Fruit fly (Drosophila melanogaster) whole organism, embryonic: ENCODE data around the gene dtn.
A peak's percentile ranks its signal among the peaks of the same experiment; 100 is the strongest.

Experiments
- Adf1 ChIP-seq: fragments of 200-800 bp; sonication (Bioruptor generic); IDR thresholded peaks from 2 replicates; pipeline ENCODE4 v1.3.6; 2022; ENCODE audit warnings: missing biosample characterization, missing genetic modification characterization
- Aef1 ChIP-seq: fragments of 200-800 bp; sonication (Bioruptor generic); IDR thresholded peaks from 3 replicates; pipeline ENCODE4 v1.3.6; 2022; ENCODE audit warnings: missing biosample characterization, missing genetic modification characterization
- B-H1 ChIP-seq: fragments of 200-800 bp; sonication (Bioruptor generic); IDR thresholded peaks from 3 replicates; pipeline ENCODE4 v1.3.6; 2022; ENCODE audit warnings: missing biosample characterization, missing genetic modification characterization
- Bgb ChIP-seq: fragments of 200-800 bp; sonication (Bioruptor generic); IDR thresholded peaks from 2 replicates; pipeline ENCODE4 v1.3.6; 2022; ENCODE audit warnings: missing biosample characterization, missing genetic modification characterization; ENCODE audit not compliant: partially characterized antibody
- CG13775 ChIP-seq: fragments of 200-800 bp; sonication (Bioruptor generic); optimal IDR thresholded peaks from 3 replicates; lab custom pipeline; 2017; ENCODE audit warnings: missing biosample characterization, mild to moderate bottlenecking, missing genetic modification characterization
- CG13894 ChIP-seq: fragments of 200-800 bp; sonication (Bioruptor generic); optimal IDR thresholded peaks from 3 replicates; lab custom pipeline; 2018; ENCODE audit warnings: missing biosample characterization, mild to moderate bottlenecking, missing genetic modification characterization, moderate library complexity
- CG15269 ChIP-seq: fragments of 200-800 bp; sonication (Bioruptor generic); optimal IDR thresholded peaks from 2 replicates; lab custom pipeline; 2018; ENCODE audit warnings: missing biosample characterization, mild to moderate bottlenecking, missing genetic modification characterization, moderate library complexity
- CG17359 ChIP-seq: fragments of 200-800 bp; sonication (Bioruptor generic); optimal IDR thresholded peaks from 3 replicates; lab custom pipeline; 2018; ENCODE audit warnings: missing biosample characterization, mild to moderate bottlenecking, missing genetic modification characterization, moderate library complexity
- CG31365 ChIP-seq: fragments of 200-800 bp; sonication (Bioruptor generic); optimal IDR thresholded peaks from 2 replicates; lab custom pipeline; 2018; ENCODE audit warnings: missing biosample characterization, mild to moderate bottlenecking, missing genetic modification characterization
- CG3163 ChIP-seq: fragments of 200-800 bp; sonication (Bioruptor generic); optimal IDR thresholded peaks from 3 replicates; lab custom pipeline; 2016; ENCODE audit warnings: missing biosample characterization, missing genetic modification characterization
- CG3281 ChIP-seq: fragments of 200-800 bp; sonication (Bioruptor generic); optimal IDR thresholded peaks from 3 replicates; lab custom pipeline; 2017; ENCODE audit warnings: missing biosample characterization, mild to moderate bottlenecking, missing genetic modification characterization
- CG3838 ChIP-seq: fragments of 200-800 bp; sonication (Bioruptor generic); optimal IDR thresholded peaks from 3 replicates; lab custom pipeline; 2016; ENCODE audit warnings: missing biosample characterization, missing genetic modification characterization
- CG3847 ChIP-seq: fragments of 200-800 bp; sonication (Bioruptor generic); IDR thresholded peaks from 2 replicates; pipeline ENCODE4 v1.3.6; 2022; ENCODE audit warnings: missing biosample characterization, missing genetic modification characterization
- CG4282 ChIP-seq: fragments of 200-800 bp; sonication (Bioruptor generic); optimal IDR thresholded peaks from 2 replicates; lab custom pipeline; 2016; ENCODE audit warnings: missing biosample characterization, missing genetic modification characterization
- CG4404 ChIP-seq: fragments of 200-800 bp; sonication (Bioruptor generic); IDR thresholded peaks from 2 replicates; pipeline ENCODE4 v1.3.6; 2022; ENCODE audit warnings: missing biosample characterization, missing genetic modification characterization
- CG6689 ChIP-seq: fragments of 200-800 bp; sonication (Bioruptor generic); IDR thresholded peaks from 2 replicates; pipeline ENCODE4 v1.3.6; 2022; ENCODE audit warnings: missing biosample characterization, missing genetic modification characterization
- CG6813 ChIP-seq: fragments of 200-800 bp; sonication (Bioruptor generic); optimal IDR thresholded peaks from 2 replicates; lab custom pipeline; 2017; ENCODE audit warnings: missing biosample characterization, missing genetic modification characterization, mild to moderate bottlenecking, moderate library complexity, missing genetic modification reagents
- CG7556 ChIP-seq: fragments of 200-800 bp; sonication (Bioruptor generic); optimal IDR thresholded peaks from 2 replicates; lab custom pipeline; 2017; ENCODE audit warnings: missing biosample characterization, mild to moderate bottlenecking, missing genetic modification characterization
- CG9609 ChIP-seq: fragments of 200-800 bp; sonication (Bioruptor generic); optimal IDR thresholded peaks from 3 replicates; lab custom pipeline; 2016; ENCODE audit warnings: missing biosample characterization, missing genetic modification characterization
- CG9817 ChIP-seq: fragments of 200-800 bp; sonication (Bioruptor generic); optimal IDR thresholded peaks from 2 replicates; lab custom pipeline; 2018; ENCODE audit warnings: missing biosample characterization, mild to moderate bottlenecking, missing genetic modification characterization, moderate library complexity
- Chrac-16 ChIP-seq: fragments of 200-800 bp; sonication (Bioruptor generic); optimal IDR thresholded peaks from 3 replicates; lab custom pipeline; 2016; ENCODE audit warnings: missing biosample characterization, missing genetic modification characterization
- CrebB ChIP-seq: fragments of 200-800 bp; sonication (Bioruptor generic); optimal IDR thresholded peaks from 3 replicates; lab custom pipeline; 2018; ENCODE audit warnings: missing biosample characterization, mild to moderate bottlenecking, missing genetic modification characterization
- Drgx ChIP-seq: fragments of 200-800 bp; sonication (Bioruptor generic); IDR thresholded peaks from 2 replicates; pipeline ENCODE4 v1.3.6; 2022; ENCODE audit warnings: missing biosample characterization, missing genetic modification characterization
- Gug ChIP-seq: fragments of 200-800 bp; sonication (Bioruptor generic); IDR thresholded peaks from 4 replicates; pipeline ENCODE4 v1.3.6; 2022; ENCODE audit warnings: missing biosample characterization, missing genetic modification characterization
- H15 ChIP-seq: fragments of 200-800 bp; sonication (Bioruptor generic); IDR thresholded peaks from 3 replicates; pipeline ENCODE4 v1.3.6; 2022; ENCODE audit warnings: missing biosample characterization, missing genetic modification characterization
- HHEX ChIP-seq: fragments of 200-800 bp; sonication (Bioruptor generic); optimal IDR thresholded peaks from 3 replicates; lab custom pipeline; 2017; ENCODE audit warnings: missing biosample characterization, mild to moderate bottlenecking, missing genetic modification characterization, missing genetic modification reagents
- HLH3B ChIP-seq: fragments of 200-800 bp; sonication (Bioruptor generic); IDR thresholded peaks from 2 replicates; pipeline ENCODE4 v1.3.6; 2022; ENCODE audit warnings: missing biosample characterization, missing genetic modification characterization
- Hr51 ChIP-seq, 2 experiments: fragments of 200-800 bp; sonication (Bioruptor generic); optimal IDR thresholded peaks; 2 replicates in 1 of 2; 3 replicates in 1 of 2; lab custom pipeline; 2016 to 2018; ENCODE audit warnings: missing biosample characterization in 2 of 2, missing genetic modification characterization in 2 of 2, mild to moderate bottlenecking in 1 of 2, moderate library complexity in 1 of 2
- Hr78 ChIP-seq, 2 experiments: fragments of 200-800 bp in 1 of 2; fragments of >200 bp in 1 of 2; sonication (Bioruptor generic) in 1 of 2; optimal IDR thresholded peaks; 2 replicates each; lab custom pipeline; 2017 to 2019; ENCODE audit warnings: missing biosample characterization in 2 of 2, missing genetic modification characterization in 2 of 2, mild to moderate bottlenecking in 1 of 2, moderate library complexity in 1 of 2
- Hsf ChIP-seq: fragments of 200-800 bp; sonication (Bioruptor generic); optimal IDR thresholded peaks from 3 replicates; lab custom pipeline; 2016; ENCODE audit warnings: missing biosample characterization, missing genetic modification characterization
- Med ChIP-seq: fragments of 200-800 bp; sonication (Bioruptor generic); peaks from one replicate; lab custom pipeline; 2016; ENCODE audit warnings: missing biosample characterization, missing genetic modification characterization, mild to moderate bottlenecking, inconsistent platforms, moderate library complexity
- Mrtf ChIP-seq: fragments of 200-800 bp; sonication (Bioruptor generic); IDR thresholded peaks from 3 replicates; pipeline ENCODE4 v1.3.6; 2022; ENCODE audit warnings: missing biosample characterization, missing genetic modification characterization
- NC2β ChIP-seq: fragments of 200-800 bp; sonication (Bioruptor generic); optimal IDR thresholded peaks from 2 replicates; lab custom pipeline; 2016; ENCODE audit warnings: missing biosample characterization, missing genetic modification characterization
- Rx ChIP-seq: fragments of 200-800 bp; sonication (Bioruptor generic); IDR thresholded peaks from 2 replicates; pipeline ENCODE4 v1.3.6; 2022; ENCODE audit warnings: missing biosample characterization, missing genetic modification characterization
- Side ChIP-seq: fragments of 200-800 bp; sonication (Bioruptor generic); optimal IDR thresholded peaks from 2 replicates; lab custom pipeline; 2016; ENCODE audit warnings: missing biosample characterization, missing genetic modification characterization
- Taf1 ChIP-seq: fragments of 200-800 bp; sonication (Bioruptor generic); IDR thresholded peaks from 2 replicates; pipeline ENCODE4 v1.3.6; 2022; ENCODE audit warnings: missing biosample characterization, missing genetic modification characterization
- Xbp1 ChIP-seq: fragments of 200-800 bp; sonication (Bioruptor generic); optimal IDR thresholded peaks from 3 replicates; lab custom pipeline; 2016; ENCODE audit warnings: missing biosample characterization, mild to moderate bottlenecking, missing genetic modification characterization
- bab2 ChIP-seq: fragments of 200-800 bp; sonication (Bioruptor generic); optimal IDR thresholded peaks from 2 replicates; lab custom pipeline; 2016; ENCODE audit warnings: missing biosample characterization, missing genetic modification characterization
- ci ChIP-seq: fragments of 200-800 bp; sonication (Bioruptor generic); IDR thresholded peaks from 3 replicates; pipeline ENCODE4 v1.3.6; 2022; ENCODE audit warnings: missing biosample characterization, missing genetic modification characterization
- crp ChIP-seq, 2 experiments: fragments of 200-800 bp; sonication (Bioruptor generic); optimal IDR thresholded peaks; 2 replicates in 1 of 2; 3 replicates in 1 of 2; lab custom pipeline; 2017; ENCODE audit warnings: missing biosample characterization in 2 of 2, missing genetic modification characterization in 2 of 2, mild to moderate bottlenecking in 1 of 2, moderate library complexity in 1 of 2
- eve ChIP-seq, 2 experiments: fragments of >200 bp; optimal IDR thresholded peaks; 2 replicates each; lab custom pipeline; 2017; ENCODE audit warnings: missing biosample characterization in 2 of 2, missing genetic modification characterization in 2 of 2
- gro ChIP-seq: fragments of 200-800 bp; sonication (Bioruptor generic); optimal IDR thresholded peaks from 2 replicates; lab custom pipeline; 2016; ENCODE audit warnings: missing biosample characterization, missing genetic modification characterization
- her ChIP-seq: fragments of 200-800 bp; sonication (Bioruptor generic); optimal IDR thresholded peaks from 2 replicates; lab custom pipeline; 2016; ENCODE audit warnings: missing biosample characterization, missing genetic modification characterization
- mam ChIP-seq: fragments of 200-800 bp; sonication (Bioruptor generic); optimal IDR thresholded peaks from 3 replicates; lab custom pipeline; 2016; ENCODE audit warnings: missing biosample characterization, missing genetic modification characterization
- otp ChIP-seq: fragments of 200-800 bp; sonication (Bioruptor generic); IDR thresholded peaks from 3 replicates; pipeline ENCODE4, ENCODE4 v1.3.6; 2022; ENCODE audit warnings: missing biosample characterization, missing genetic modification characterization
- p53 ChIP-seq: fragments of 200-800 bp; sonication (Bioruptor generic); optimal IDR thresholded peaks from 2 replicates; lab custom pipeline; 2016; ENCODE audit warnings: missing biosample characterization, missing genetic modification characterization
- peb ChIP-seq: fragments of 200-800 bp; sonication (Bioruptor generic); IDR thresholded peaks from 2 replicates; pipeline ENCODE4 v1.3.6; 2022; ENCODE audit warnings: missing biosample characterization, missing genetic modification characterization
- sob ChIP-seq: fragments of 200-800 bp; sonication (Bioruptor generic); IDR thresholded peaks from 2 replicates; pipeline ENCODE4 v1.3.6; 2022; ENCODE audit warnings: missing biosample characterization, missing genetic modification characterization
- toy ChIP-seq: fragments of 200-800 bp; sonication (Bioruptor generic); IDR thresholded peaks from 2 replicates; pipeline ENCODE4 v1.3.6; 2022; ENCODE audit warnings: missing biosample characterization, missing genetic modification characterization
- ttk ChIP-seq: fragments of 200-800 bp; sonication (Bioruptor generic); IDR thresholded peaks from 2 replicates; pipeline ENCODE4 v2.1.2; 2022; ENCODE audit warnings: missing biosample characterization, missing genetic modification characterization
- vvl ChIP-seq: fragments of 200-800 bp; sonication (Bioruptor generic); IDR thresholded peaks from 2 replicates; pipeline ENCODE4 v1.3.6; 2022; ENCODE audit warnings: missing biosample characterization, missing genetic modification characterization

Gene dtn

dm6 chrX:6179428-6179827, 46.0 kb upstream of the dtn start (continued):
- peak; percentile 6 for TF ChIP-seq Side (GFP tag; lab: Kevin White, UChicago)
- TF ChIP-seq CG6689 (GFP tag; lab: Robert Waterston, UW) = peak; percentile 38; the same call in 1 of the 2 replicates
- peak; percentile 59 for TF ChIP-seq mam (GFP tag; lab: Kevin White, UChicago)
- no peak for TF ChIP-seq CrebB (tag; lab: Kevin White, UChicago)
- TF ChIP-seq otp (GFP tag; lab: Robert Waterston, UW) = no peak
- TF ChIP-seq CG13894 = peak; percentile 31
- TF ChIP-seq CG6813 (GFP tag; lab: Kevin White, UChicago) = peak; percentile 1
- TF ChIP-seq Drgx (GFP tag; lab: Robert Waterston, UW) = peak; percentile 57
- TF ChIP-seq eve (GFP tag; optimal IDR thresholded peaks at IDR 0.05; lab: Kevin White, UChicago) = peak in 1 of 2 experiments; percentile 9
- no peak for TF ChIP-seq peb (GFP tag; lab: Robert Waterston, UW)
- peak; percentile 15 for TF ChIP-seq CG13775 (GFP tag; lab: Kevin White, UChicago)
- TF ChIP-seq CG3838 (GFP tag; lab: Kevin White, UChicago) = no peak
- peak; percentile 27 for TF ChIP-seq gro (GFP tag; lab: Kevin White, UChicago)
- TF ChIP-seq CG15269 (tag; lab: Kevin White, UChicago) = peak; percentile 42
- no peak for TF ChIP-seq CG4404 (GFP tag; lab: Robert Waterston, UW)
- TF ChIP-seq NC2β (GFP tag; lab: Kevin White, UChicago) = no peak
- TF ChIP-seq Hr51 (GFP tag; optimal IDR thresholded peaks at IDR 0.05; lab: Kevin White, UChicago) = peak in 1 of 2 experiments; percentile 34
- TF ChIP-seq Med = peak; percentile 88
- TF ChIP-seq vvl (GFP tag; lab: Robert Waterston, UW) = peak; percentile 74
- TF ChIP-seq p53 (GFP tag; lab: Kevin White, UChicago) = peak; percentile 26
- TF ChIP-seq CG3847 (GFP tag; lab: Robert Waterston, UW) = peak; percentile 37; the same call in 1 of the 2 replicates
- 0 out of 3 replicates have a peak, but pooled peaks have one; percentile 39 for TF ChIP-seq Mrtf (GFP tag; lab: Robert Waterston, UW)
- TF ChIP-seq HLH3B = peak; percentile 59
- TF ChIP-seq sob = peak; percentile 41; the same call in 1 of the 2 replicates
- TF ChIP-seq CG3281 = peak; percentile 44
- peak; percentile 36; the same call in 1 of the 2 replicates for TF ChIP-seq ttk (GFP tag; lab: Robert Waterston, UW)
- TF ChIP-seq CG9817 = peak; percentile 13
- peak; percentile 56 for TF ChIP-seq B-H1
- peak; percentile 9 for TF ChIP-seq Chrac-16 (GFP tag; lab: Kevin White, UChicago)
- TF ChIP-seq her (GFP tag; lab: Kevin White, UChicago) = no peak
- peak; percentile 66 for TF ChIP-seq Rx
- peak; percentile 11; the same call in 1 of the 2 replicates for TF ChIP-seq Adf1
- peak; percentile 26 for TF ChIP-seq CG7556
- no peak for TF ChIP-seq toy (GFP tag; lab: Robert Waterston, UW)
- TF ChIP-seq HHEX = peak; percentile 45
- peak; percentile 52 for TF ChIP-seq CG17359 (tag; lab: Kevin White, UChicago)
- TF ChIP-seq ci = 0 out of 3 replicates have a peak, but pooled peaks have one; percentile 66
- peak; percentile 36 for TF ChIP-seq Xbp1
- TF ChIP-seq CG3163 (GFP tag; lab: Kevin White, UChicago) = no peak
- peak; percentile 13 for TF ChIP-seq CG9609 (GFP tag; lab: Kevin White, UChicago)
- TF ChIP-seq Aef1 = peak; percentile 50; the same call in 2 of the 3 replicates
- no peak; the same call in 1 of the 2 replicates for TF ChIP-seq Taf1 (GFP tag; lab: Robert Waterston, UW)
- TF ChIP-seq CG31365 = no peak
- peak; percentile 39; the same call in 2 of the 4 replicates for TF ChIP-seq Gug
- TF ChIP-seq H15 (GFP tag; lab: Robert Waterston, UW) = peak; percentile 55; the same call in 1 of the 3 replicates
- TF ChIP-seq Bgb (GFP tag; lab: Robert Waterston, UW) = no peak
- TF ChIP-seq bab2 (GFP tag; lab: Kevin White, UChicago) = peak; percentile 49
- no peak for TF ChIP-seq CG4282 (GFP tag; lab: Kevin White, UChicago)
- TF ChIP-seq Hr78 (GFP tag; optimal IDR thresholded peaks at IDR 0.05; lab: Kevin White, UChicago) = no peak
- TF ChIP-seq crp (GFP tag; optimal IDR thresholded peaks at IDR 0.05; lab: Kevin White, UChicago) = no peak
- peak; percentile 15 for TF ChIP-seq Hsf (GFP tag; lab: Kevin White, UChicago)
